ENCODE assay signal across 3 worm cellular contexts in the genomic region with DNA sequence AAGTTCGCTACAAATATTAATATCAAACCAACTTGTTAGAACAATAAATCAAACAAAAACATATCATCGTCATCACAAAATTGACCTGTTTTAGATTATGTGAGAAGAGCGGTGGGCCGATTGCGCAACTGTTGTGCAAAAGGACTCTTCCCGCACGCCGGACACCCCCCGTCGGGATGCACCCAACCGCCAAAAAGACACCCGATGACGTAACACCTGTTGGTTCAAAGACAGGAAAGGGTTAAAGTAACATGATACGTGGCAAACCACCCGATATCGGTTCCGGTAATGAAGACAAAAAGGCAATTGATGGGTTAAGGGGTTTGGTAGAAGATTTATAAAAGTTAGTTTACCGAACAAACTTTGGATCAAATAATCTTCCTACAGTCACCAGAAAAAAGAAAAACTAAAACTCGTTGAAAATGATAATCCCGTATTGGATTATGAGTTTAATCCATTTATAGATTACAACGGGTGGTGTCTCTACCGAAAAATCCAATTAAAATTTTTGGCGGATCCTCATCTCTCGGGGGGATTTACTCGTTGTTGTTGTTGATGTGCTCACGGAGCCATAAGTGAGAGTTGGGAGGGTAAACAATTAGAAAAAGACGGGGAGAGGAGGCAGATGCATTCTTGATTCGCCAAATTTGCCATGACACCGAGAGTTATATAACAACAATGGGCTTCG.
TF ChIP-seq lines count a peak whose summit lies in the region.

No protein-coding gene starts in this region.

TF ChIP-seq in whole organism, early embryonic, 17 proteins besides CTCF, POLR2A, EP300 and RAD21:
- TF ChIP-seq sea-1 (GFP tag; conservative IDR thresholded peaks at IDR 0.05; lab: Robert Waterston, UW) (0 out of 2 replicates have a peak, but pooled peaks have one; percentile 34), pes-1 (GFP tag; IDR thresholded peaks at IDR 0.05; lab: Robert Waterston, UW) (no peak)
TF ChIP-seq in whole organism, early embryonic: peak in this region for 1.

TF ChIP-seq in whole organism, late embryonic, 69 proteins besides CTCF, POLR2A, EP300 and RAD21:
- TF ChIP-seq hlh-13 (GFP tag; optimal IDR thresholded peaks at IDR 0.05; lab: Kevin White, UChicago), result no peak
- TF ChIP-seq odd-2 (tag; optimal IDR thresholded peaks at IDR 0.05; lab: Kevin White, UChicago), result no peak
- TF ChIP-seq T23F11.4 (GFP tag; optimal IDR thresholded peaks at IDR 0.05; lab: Kevin White, UChicago), result no peak
- TF ChIP-seq ceh-19 (GFP tag; optimal IDR thresholded peaks at IDR 0.05; lab: Kevin White, UChicago), result no peak
- no peak for TF ChIP-seq elt-4 (tag; optimal IDR thresholded peaks at IDR 0.05; lab: Kevin White, UChicago)
- TF ChIP-seq ref-2 (tag; optimal IDR thresholded peaks at IDR 0.05; lab: Kevin White, UChicago), result peak; percentile 81
- no peak for TF ChIP-seq C08G9.2 (tag; optimal IDR thresholded peaks at IDR 0.05; lab: Kevin White, UChicago)
- TF ChIP-seq F13H6.1 (tag; optimal IDR thresholded peaks at IDR 0.05; lab: Kevin White, UChicago), result no peak
- TF ChIP-seq K02D7.2 (tag; optimal IDR thresholded peaks at IDR 0.05; lab: Kevin White, UChicago), result no peak
- no peak for TF ChIP-seq tbx-7 (tag; optimal IDR thresholded peaks at IDR 0.05; lab: Kevin White, UChicago)
- TF ChIP-seq sox-2 (GFP tag; IDR thresholded peaks at IDR 0.05; lab: Robert Waterston, UW), result no peak
- TF ChIP-seq lin-11 (tag; optimal IDR thresholded peaks at IDR 0.05; lab: Kevin White, UChicago), result no peak
- TF ChIP-seq ceh-22 (tag; optimal IDR thresholded peaks at IDR 0.05; lab: Kevin White, UChicago), result no peak
- no peak for TF ChIP-seq sdc-2 (tag; optimal IDR thresholded peaks at IDR 0.05; lab: Kevin White, UChicago)
- TF ChIP-seq ama-1 (optimal IDR thresholded peaks at IDR 0.05; lab: Kevin White, UChicago), result no peak
- no peak for TF ChIP-seq pha-4 (tag; optimal IDR thresholded peaks at IDR 0.05; lab: Kevin White, UChicago)
- peak; percentile 53 for TF ChIP-seq ceh-34 (tag; optimal IDR thresholded peaks at IDR 0.05; lab: Kevin White, UChicago)
- no peak for TF ChIP-seq hlh-6 (tag; optimal IDR thresholded peaks at IDR 0.05; lab: Kevin White, UChicago)
- TF ChIP-seq pha-2 (tag; optimal IDR thresholded peaks at IDR 0.05; lab: Kevin White, UChicago), result no peak
- no peak for TF ChIP-seq K09A11.1 (tag; optimal IDR thresholded peaks at IDR 0.05; lab: Kevin White, UChicago; ENCODE audit: insufficient read depth)
- TF ChIP-seq ceh-2 (tag; optimal IDR thresholded peaks at IDR 0.05; lab: Kevin White, UChicago), result no peak
- no peak for TF ChIP-seq nfya-1 (tag; optimal IDR thresholded peaks at IDR 0.05; lab: Kevin White, UChicago)
- TF ChIP-seq C38D4.7 (GFP tag; optimal IDR thresholded peaks at IDR 0.05; lab: Kevin White, UChicago), result no peak
- TF ChIP-seq gmeb-2 (tag; optimal IDR thresholded peaks at IDR 0.05; lab: Kevin White, UChicago), result no peak
- TF ChIP-seq elt-2 (tag; optimal IDR thresholded peaks at IDR 0.05; lab: Kevin White, UChicago), result peak; percentile 67
- peak; percentile 87 for TF ChIP-seq unc-42 (tag; optimal IDR thresholded peaks at IDR 0.05; lab: Kevin White, UChicago)
- TF ChIP-seq eyg-1 (tag; optimal IDR thresholded peaks at IDR 0.05; lab: Kevin White, UChicago), result no peak
- no peak for TF ChIP-seq ceh-48 (tag; optimal IDR thresholded peaks at IDR 0.05; lab: Kevin White, UChicago)

TF ChIP-seq in whole organism, mixed stage, embryonic, 35 proteins besides CTCF, POLR2A, EP300 and RAD21:
- TF ChIP-seq mab-5 (tag; optimal IDR thresholded peaks at IDR 0.05; lab: Kevin White, UChicago), result no peak
- peak; percentile 94 for TF ChIP-seq nhr-2 (tag; optimal IDR thresholded peaks at IDR 0.05; lab: Kevin White, UChicago)
- peak; percentile 97 for TF ChIP-seq ces-1 (GFP tag; optimal IDR thresholded peaks at IDR 0.05; lab: Kevin White, UChicago)
- peak; percentile 98 for TF ChIP-seq zip-8 (tag; optimal IDR thresholded peaks at IDR 0.05; lab: Kevin White, UChicago)
- TF ChIP-seq unc-39 (tag; optimal IDR thresholded peaks at IDR 0.05; lab: Kevin White, UChicago), result peak; percentile 14
- no peak for TF ChIP-seq unc-62 (GFP tag; optimal IDR thresholded peaks at IDR 0.05; lab: Kevin White, UChicago)
- TF ChIP-seq cnd-1 (tag; optimal IDR thresholded peaks at IDR 0.05; lab: Kevin White, UChicago), result peak; percentile 2
- TF ChIP-seq snpc-4 (tag; optimal IDR thresholded peaks at IDR 0.05; lab: Kevin White, UChicago), result no peak
- no peak for TF ChIP-seq blmp-1 (tag; optimal IDR thresholded peaks at IDR 0.05; lab: Kevin White, UChicago)
- no peak for TF ChIP-seq mep-1 (tag; optimal IDR thresholded peaks at IDR 0.05; lab: Kevin White, UChicago)
